Fruit fly (Drosophila melanogaster) whole organism, embryonic: ENCODE data around the gene Charon.

Source experiments
- ATbp ChIP-seq: fragments of 200-800 bp; sonication (Bioruptor generic); optimal IDR thresholded peaks from 2 replicates; lab custom pipeline; 2017; ENCODE audit warnings: missing biosample characterization, mild to moderate bottlenecking, missing genetic modification characterization, missing genetic modification reagents
- Asciz ChIP-seq: fragments of 200-800 bp; sonication (Bioruptor generic); optimal IDR thresholded peaks from 2 replicates; lab custom pipeline; 2017; ENCODE audit warnings: missing biosample characterization, mild to moderate bottlenecking, missing genetic modification characterization, missing genetic modification reagents
- Blimp-1 ChIP-seq: fragments of 200-800 bp; sonication (Bioruptor generic); optimal IDR thresholded peaks from 3 replicates; lab custom pipeline; 2018; ENCODE audit warnings: missing biosample characterization, missing genetic modification characterization, mild to moderate bottlenecking, moderate library complexity, missing genetic modification reagents
- CG12071 ChIP-seq: fragments of 200-800 bp; sonication (Bioruptor generic); optimal IDR thresholded peaks from 3 replicates; lab custom pipeline; 2018; ENCODE audit warnings: missing biosample characterization, mild to moderate bottlenecking, missing genetic modification characterization
- CG12769 ChIP-seq: fragments of 200-800 bp; sonication (Bioruptor generic); optimal IDR thresholded peaks from 2 replicates; lab custom pipeline; 2019; ENCODE audit warnings: missing biosample characterization, mild to moderate bottlenecking, missing genetic modification characterization, moderate library complexity
- CG14710 ChIP-seq: fragments of 200-800 bp; sonication (Bioruptor generic); optimal IDR thresholded peaks from 3 replicates; lab custom pipeline; 2019; ENCODE audit warnings: missing biosample characterization, mild to moderate bottlenecking, missing genetic modification characterization, moderate library complexity
- CG1603 ChIP-seq: fragments of 200-800 bp; sonication (Bioruptor generic); optimal IDR thresholded peaks from 2 replicates; lab custom pipeline; 2019; ENCODE audit warnings: missing biosample characterization, mild to moderate bottlenecking, missing genetic modification characterization, moderate library complexity
- CG17361 ChIP-seq: fragments of 200-800 bp; sonication (Bioruptor generic); IDR thresholded peaks from 3 replicates; pipeline ENCODE4 v1.3.6; 2022; ENCODE audit warnings: missing biosample characterization, missing genetic modification characterization
- CG31388 ChIP-seq: fragments of 200-800 bp; sonication (Bioruptor generic); optimal IDR thresholded peaks from 2 replicates; lab custom pipeline; 2016; ENCODE audit warnings: missing biosample characterization, missing genetic modification characterization
- D19A ChIP-seq: fragments of 200-800 bp; optimal IDR thresholded peaks from 3 replicates; lab custom pipeline; 2019; ENCODE audit warnings: missing biosample characterization, mild to moderate bottlenecking, missing genetic modification characterization, moderate library complexity
- Hr51 ChIP-seq, 2 experiments: fragments of 200-800 bp; sonication (Bioruptor generic); optimal IDR thresholded peaks; 2 replicates in 1 of 2; 3 replicates in 1 of 2; lab custom pipeline; 2016 to 2018; ENCODE audit warnings: missing biosample characterization in 2 of 2, missing genetic modification characterization in 2 of 2, mild to moderate bottlenecking in 1 of 2, moderate library complexity in 1 of 2
- Med ChIP-seq: fragments of 200-800 bp; sonication (Bioruptor generic); peaks from one replicate; lab custom pipeline; 2016; ENCODE audit warnings: missing biosample characterization, missing genetic modification characterization, mild to moderate bottlenecking, inconsistent platforms, moderate library complexity
- Xrp1 ChIP-seq: fragments of 200-800 bp; sonication (Bioruptor generic); IDR thresholded peaks from 2 replicates; pipeline ENCODE4 v1.3.6; 2022; ENCODE audit warnings: missing biosample characterization, missing genetic modification characterization
- chinmo ChIP-seq: fragments of 200-800 bp; sonication (Bioruptor generic); IDR thresholded peaks from 4 replicates; pipeline ENCODE4 v1.3.6; 2022; ENCODE audit warnings: missing biosample characterization, missing genetic modification characterization; ENCODE audit not compliant: partially characterized antibody
- danr ChIP-seq: fragments of 200-800 bp; sonication (Bioruptor generic); IDR thresholded peaks from 2 replicates; pipeline ENCODE4 v1.3.6; 2022; ENCODE audit warnings: missing biosample characterization, missing genetic modification characterization
- gsb ChIP-seq: fragments of 200-800 bp; sonication (Bioruptor generic); IDR thresholded peaks from 2 replicates; pipeline ENCODE4 v1.3.6; 2022; ENCODE audit warnings: missing biosample characterization, missing genetic modification characterization
- odd ChIP-seq: fragments of 200-800 bp; sonication (Bioruptor generic); optimal IDR thresholded peaks from 2 replicates; lab custom pipeline; 2017; ENCODE audit warnings: missing biosample characterization, mild to moderate bottlenecking, missing genetic modification characterization
- peb ChIP-seq: fragments of 200-800 bp; sonication (Bioruptor generic); IDR thresholded peaks from 2 replicates; pipeline ENCODE4 v1.3.6; 2022; ENCODE audit warnings: missing biosample characterization, missing genetic modification characterization
- sug ChIP-seq: fragments of 200-800 bp; optimal IDR thresholded peaks from 2 replicates; lab custom pipeline; 2019; ENCODE audit warnings: missing biosample characterization, mild to moderate bottlenecking, missing genetic modification characterization, moderate library complexity

Charon gene

DNA sequence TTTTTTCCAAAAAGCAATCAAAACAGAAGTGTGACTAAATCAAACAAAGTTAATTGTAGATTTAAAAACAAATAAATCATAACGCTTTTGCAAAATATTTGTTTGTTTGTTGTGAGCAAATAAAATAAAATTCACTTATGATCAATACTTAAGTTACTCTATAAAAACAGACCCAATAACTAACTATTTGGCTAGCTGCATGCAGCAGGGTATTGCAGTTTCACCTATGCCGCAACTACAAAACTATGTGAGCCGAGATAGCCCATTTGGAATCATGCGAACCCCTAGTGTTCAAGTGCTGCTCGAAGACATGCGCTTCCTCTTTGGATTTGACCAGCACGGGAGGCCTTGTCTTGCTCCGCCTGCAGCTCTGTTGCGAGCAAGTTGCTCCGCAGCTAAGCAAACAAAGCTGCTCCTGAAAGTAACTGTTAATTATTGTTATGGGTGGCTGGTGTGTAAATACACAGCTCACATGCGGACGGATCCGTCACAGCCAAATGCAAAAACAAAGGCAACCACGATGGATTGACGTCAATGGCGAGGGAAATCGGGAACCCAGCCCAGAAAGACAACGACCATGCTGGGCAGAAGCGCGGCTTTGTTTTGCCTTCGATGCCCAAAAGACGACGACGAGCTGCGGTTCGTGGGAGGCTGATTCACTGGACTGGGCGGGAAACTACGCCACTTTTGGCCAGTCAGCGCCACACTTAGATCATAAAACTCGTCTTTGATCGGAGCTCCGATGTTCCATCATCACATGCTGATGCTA, 50.5 kb downstream of the Charon start (continued):
- TF ChIP-seq CG1603 = peak; percentile 29
- peak; percentile 87; the same call in 2 of the 4 replicates for TF ChIP-seq chinmo
- no peak for TF ChIP-seq CG31388 (GFP tag; lab: Kevin White, UChicago)
- TF ChIP-seq Med = peak; percentile 63
- TF ChIP-seq ATbp (GFP tag; lab: Kevin White, UChicago) = peak; percentile 42
- TF ChIP-seq CG12769 = peak; percentile 83
- TF ChIP-seq sug (tag; lab: Kevin White, UChicago) = peak; percentile 9
- no peak for TF ChIP-seq gsb
- TF ChIP-seq peb = no peak
- TF ChIP-seq Xrp1 (GFP tag; lab: Robert Waterston, UW) = peak; percentile 38; the same call in 1 of the 2 replicates
- TF ChIP-seq CG12071 (GFP tag; lab: Kevin White, UChicago) = peak; percentile 7
- TF ChIP-seq CG14710 = peak; percentile 11
- TF ChIP-seq Asciz (GFP tag; lab: Kevin White, UChicago) = peak; percentile 0
- TF ChIP-seq CG17361 (GFP tag; lab: Robert Waterston, UW) = 0 out of 3 replicates have a peak, but pooled peaks have one; percentile 32
- TF ChIP-seq D19A = peak; percentile 76
- TF ChIP-seq danr = no peak
- peak in 1 of 2 experiments; percentile 15 for TF ChIP-seq Hr51 (GFP tag; optimal IDR thresholded peaks at IDR 0.05; lab: Kevin White, UChicago)
- TF ChIP-seq odd (GFP tag; lab: Kevin White, UChicago) = no peak
- peak; percentile 16 for TF ChIP-seq Blimp-1 (GFP tag; lab: Kevin White, UChicago)
